Worm (Caenorhabditis elegans) whole organism, early embryonic: ENCODE data around the gene C30G12.1.

ENCODE experiments used
- B0310.2 ChIP-seq: sonication (generic microtip); optimal IDR thresholded peaks from 2 replicates; lab custom pipeline; 2016; ENCODE audit warnings: mild to moderate bottlenecking, missing genetic modification characterization, missing compliant biosample characterization
- F13C5.2 ChIP-seq: sonication (generic microtip); optimal IDR thresholded peaks from 2 replicates; lab custom pipeline; 2017; ENCODE audit warnings: mild to moderate bottlenecking, missing genetic modification characterization, inconsistent platforms, missing compliant biosample characterization
- aly-1 ChIP-seq: sonication (generic microtip); optimal IDR thresholded peaks from 2 replicates; lab custom pipeline; 2016; ENCODE audit warnings: missing genetic modification characterization, missing compliant biosample characterization
- ama-1 ChIP-seq: fragments of 150-350 bp; optimal IDR thresholded peaks from 2 replicates; lab custom pipeline; 2014
- ceh-13 ChIP-seq: fragments of 200-800 bp; sonication (Bioruptor generic); optimal IDR thresholded peaks from 2 replicates; lab custom pipeline; 2018; ENCODE audit warnings: mild to moderate bottlenecking, missing genetic modification characterization, missing compliant biosample characterization
- ceh-36 ChIP-seq: sonication (generic microtip); optimal IDR thresholded peaks from 2 replicates; lab custom pipeline; 2016; ENCODE audit warnings: missing genetic modification characterization, inconsistent platforms, missing compliant biosample characterization
- ets-7 ChIP-seq: sonication (generic microtip); optimal IDR thresholded peaks from 2 replicates; lab custom pipeline; 2016; ENCODE audit warnings: missing genotype, missing genetic modification characterization, missing compliant biosample characterization
- flt-1 ChIP-seq: fragments of 200-800 bp; sonication (Bioruptor generic); IDR thresholded peaks from 2 replicates; pipeline ENCODE4 v1.3.6; 2022; ENCODE audit warnings: missing genetic modification characterization, missing compliant biosample characterization
- hmbx-1 ChIP-seq: sonication (generic microtip); optimal IDR thresholded peaks from 2 replicates; lab custom pipeline; 2016; ENCODE audit warnings: mild to moderate bottlenecking, missing genetic modification characterization, missing compliant biosample characterization
- hmg-4 ChIP-seq: fragments of 200-800 bp; sonication (Bioruptor generic); optimal IDR thresholded peaks from 2 replicates; lab custom pipeline; 2018; ENCODE audit warnings: mild to moderate bottlenecking, missing genetic modification characterization, missing compliant biosample characterization
- hnd-1 ChIP-seq: sonication (generic microtip); optimal IDR thresholded peaks from 2 replicates; lab custom pipeline; 2016; ENCODE audit warnings: missing genetic modification characterization, missing compliant biosample characterization
- pes-1 ChIP-seq: fragments of 200-800 bp; sonication (Bioruptor generic); IDR thresholded peaks from 2 replicates; pipeline ENCODE4 v1.3.6; 2022; ENCODE audit warnings: missing genetic modification reagents, missing genetic modification characterization, missing compliant biosample characterization
- scrt-1 ChIP-seq: fragments of 200-800 bp; sonication (Bioruptor generic); IDR thresholded peaks from 2 replicates; pipeline ENCODE4 v1.3.6; 2022; ENCODE audit warnings: missing genetic modification characterization, missing compliant biosample characterization
- sea-1 ChIP-seq: fragments of 200-800 bp; sonication (Bioruptor generic); conservative IDR thresholded peaks from 2 replicates; pipeline ENCODE4 v1.3.6; 2022; ENCODE audit warnings: missing genetic modification characterization, missing compliant biosample characterization
- tbx-11 ChIP-seq: fragments of 200-800 bp; sonication (Bioruptor generic); IDR thresholded peaks from 2 replicates; pipeline ENCODE4 v1.3.6; 2022; ENCODE audit warnings: missing genetic modification characterization, missing compliant biosample characterization
- tbx-37 ChIP-seq: fragments of 200-800 bp; sonication (Bioruptor generic); conservative IDR thresholded peaks from 2 replicates; pipeline ENCODE4 v1.3.6; 2022; ENCODE audit warnings: missing genetic modification reagents, missing genetic modification characterization, missing compliant biosample characterization
- tra-4 ChIP-seq: sonication (generic microtip); optimal IDR thresholded peaks from 2 replicates; lab custom pipeline; 2017; ENCODE audit warnings: missing genetic modification characterization, missing compliant biosample characterization

Gene C30G12.1

DNA sequence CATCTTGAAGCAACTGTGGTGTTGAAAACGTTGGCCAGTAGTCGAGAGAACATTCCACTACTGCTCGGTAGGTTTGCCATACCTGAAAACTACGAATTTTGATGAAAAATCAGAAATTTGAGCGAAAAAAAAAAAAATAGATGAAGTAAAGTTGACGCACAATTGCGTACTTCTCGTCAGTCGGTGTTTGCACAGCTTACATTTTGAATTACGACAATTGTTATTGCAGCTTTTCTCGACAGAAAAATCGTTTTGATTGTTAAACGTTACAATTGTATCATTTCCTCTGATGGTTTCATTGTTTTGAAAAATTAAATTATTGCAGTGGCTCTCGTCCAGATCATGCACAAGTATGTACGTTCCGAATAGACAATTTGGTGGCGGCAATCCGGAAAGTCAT is 10.9 kb downstream of the C30G12.1 start, which contains the start of the genes F45E12.5 and cnep-1:
Gene F45E12.5, minus strand, starts transcription at position 93 of the 400 bp plus-strand sequence.
Gene cnep-1, plus strand, starts transcription at position 326 of the 400 bp plus-strand sequence.
- TF ChIP-seq aly-1 (no peak), tra-4 (tag; lab: Kevin White, UChicago) (no peak), sea-1 (GFP tag; lab: Robert Waterston, UW) (no peak), hnd-1 (no peak), ceh-13 (GFP tag; lab: Kevin White, UChicago) (no peak), tbx-37 (GFP tag; lab: Robert Waterston, UW) (no peak), tbx-11 (GFP tag; lab: Robert Waterston, UW) (no peak), F13C5.2 (no peak), pes-1 (GFP tag; lab: Robert Waterston, UW) (no peak), ets-7 (tag; lab: Kevin White, UChicago) (no peak), B0310.2 (tag; lab: Kevin White, UChicago) (no peak), scrt-1 (GFP tag; lab: Robert Waterston, UW) (no peak), hmbx-1 (tag; lab: Kevin White, UChicago) (no peak), ceh-36 (tag; lab: Kevin White, UChicago) (no peak), hmg-4 (GFP tag; lab: Kevin White, UChicago) (no peak), flt-1 (GFP tag; lab: Robert Waterston, UW) (no peak), ama-1 (lab: Kevin White, UChicago) (no peak)

DNA sequence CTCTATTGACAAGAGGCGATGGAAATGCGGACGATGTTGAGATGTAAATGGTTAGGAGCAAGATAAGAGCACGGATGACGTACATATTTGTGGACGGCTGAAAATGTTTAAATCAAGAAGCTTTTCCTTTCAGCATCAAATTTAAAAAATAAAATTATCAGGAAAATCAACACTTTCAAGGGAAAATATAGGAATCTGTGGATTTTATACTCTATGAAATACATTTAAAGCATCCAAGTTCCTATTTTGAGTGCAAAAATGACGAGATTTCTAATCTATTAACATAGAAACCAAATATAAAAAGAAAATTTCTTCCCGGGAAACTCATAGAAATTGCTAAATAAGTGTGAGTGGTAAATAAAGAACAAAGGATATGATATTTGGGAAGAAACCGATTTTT is 14.9 kb downstream of the C30G12.1 start, which contains the start of gene F45E12.6:
Gene F45E12.6, minus strand, starts transcription at position 101 of the 400 bp plus-strand sequence.
- TF ChIP-seq F13C5.2, result no peak
- no peak for TF ChIP-seq B0310.2 (tag; lab: Kevin White, UChicago)
- no peak for TF ChIP-seq tra-4 (tag; lab: Kevin White, UChicago)
- TF ChIP-seq hmbx-1 (tag; lab: Kevin White, UChicago), result no peak
- TF ChIP-seq pes-1 (GFP tag; lab: Robert Waterston, UW), result no peak
- TF ChIP-seq ets-7 (tag; lab: Kevin White, UChicago), result no peak
- no peak for TF ChIP-seq aly-1
- TF ChIP-seq ama-1 (lab: Kevin White, UChicago), result no peak
- no peak for TF ChIP-seq tbx-37 (GFP tag; lab: Robert Waterston, UW)
- TF ChIP-seq tbx-11 (GFP tag; lab: Robert Waterston, UW), result no peak
- no peak for TF ChIP-seq hnd-1
- no peak for TF ChIP-seq scrt-1 (GFP tag; lab: Robert Waterston, UW)
- no peak for TF ChIP-seq flt-1 (GFP tag; lab: Robert Waterston, UW)
- no peak for TF ChIP-seq ceh-13 (GFP tag; lab: Kevin White, UChicago)

DNA sequence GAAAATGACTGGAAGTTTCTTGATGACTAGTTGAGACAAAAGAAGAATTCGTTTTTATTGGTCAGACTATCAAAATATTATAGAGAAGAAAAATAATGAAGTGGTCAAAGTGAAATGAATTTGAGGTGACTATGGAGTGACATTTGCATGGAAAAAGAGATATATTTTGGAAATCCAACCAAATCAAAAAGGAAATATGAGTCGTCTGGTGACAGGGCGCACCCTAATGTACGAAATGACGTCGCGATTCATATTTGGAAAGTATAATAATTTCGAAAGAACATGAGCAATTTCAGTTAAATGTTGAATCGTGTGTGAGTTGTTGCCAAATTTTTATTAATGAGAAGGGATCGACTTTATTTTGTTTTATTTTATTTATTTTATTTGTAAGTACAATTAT is 18.3 kb downstream of the C30G12.1 start, which contains the start of gene F21D12.2:
Gene F21D12.2, plus strand, starts transcription at position 301 of the 400 bp plus-strand sequence.
- no peak for TF ChIP-seq pes-1 (GFP tag; lab: Robert Waterston, UW)
- no peak for TF ChIP-seq F13C5.2
- no peak for TF ChIP-seq ceh-36 (tag; lab: Kevin White, UChicago)
- TF ChIP-seq ceh-13 (GFP tag; lab: Kevin White, UChicago), result no peak
- TF ChIP-seq flt-1 (GFP tag; lab: Robert Waterston, UW), result no peak
- TF ChIP-seq tbx-11 (GFP tag; lab: Robert Waterston, UW), result no peak
- no peak for TF ChIP-seq B0310.2 (tag; lab: Kevin White, UChicago)
- TF ChIP-seq aly-1, result no peak
- TF ChIP-seq hmg-4 (GFP tag; lab: Kevin White, UChicago), result no peak
- TF ChIP-seq tbx-37 (GFP tag; lab: Robert Waterston, UW), result no peak
- TF ChIP-seq ama-1 (lab: Kevin White, UChicago), result no peak
- TF ChIP-seq sea-1 (GFP tag; lab: Robert Waterston, UW), result no peak
- TF ChIP-seq ets-7 (tag; lab: Kevin White, UChicago), result no peak
- TF ChIP-seq scrt-1 (GFP tag; lab: Robert Waterston, UW), result no peak
- TF ChIP-seq hnd-1, result no peak
- TF ChIP-seq hmbx-1 (tag; lab: Kevin White, UChicago), result no peak
- no peak for TF ChIP-seq tra-4 (tag; lab: Kevin White, UChicago)

DNA sequence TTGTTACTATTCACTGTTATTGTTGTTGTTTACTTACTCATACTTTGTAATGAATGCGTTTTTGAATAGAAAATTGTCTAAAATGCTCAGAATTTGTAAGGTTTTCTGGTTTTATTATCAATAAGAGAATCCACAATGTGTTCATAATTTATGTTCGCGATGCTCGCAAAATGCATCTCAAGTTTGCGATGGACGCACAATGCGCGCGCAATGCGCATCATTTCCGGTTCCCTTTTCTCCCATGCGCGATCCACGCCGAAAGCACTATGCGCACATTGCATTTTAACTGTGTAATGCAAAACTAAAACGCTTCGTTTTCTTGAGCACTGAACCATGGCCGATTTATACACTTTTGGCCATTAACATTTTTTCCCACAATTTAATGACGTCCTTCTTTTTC is 20.3 kb downstream of the C30G12.1 start:
- TF ChIP-seq tra-4 (tag; lab: Kevin White, UChicago) (no peak), hmbx-1 (tag; lab: Kevin White, UChicago) (no peak), scrt-1 (GFP tag; lab: Robert Waterston, UW) (no peak), aly-1 (no peak), sea-1 (GFP tag; lab: Robert Waterston, UW) (no peak), hmg-4 (GFP tag; lab: Kevin White, UChicago) (no peak), ceh-13 (GFP tag; lab: Kevin White, UChicago) (no peak), B0310.2 (tag; lab: Kevin White, UChicago) (no peak), pes-1 (GFP tag; lab: Robert Waterston, UW) (no peak), tbx-11 (GFP tag; lab: Robert Waterston, UW) (no peak), flt-1 (GFP tag; lab: Robert Waterston, UW) (no peak)

DNA sequence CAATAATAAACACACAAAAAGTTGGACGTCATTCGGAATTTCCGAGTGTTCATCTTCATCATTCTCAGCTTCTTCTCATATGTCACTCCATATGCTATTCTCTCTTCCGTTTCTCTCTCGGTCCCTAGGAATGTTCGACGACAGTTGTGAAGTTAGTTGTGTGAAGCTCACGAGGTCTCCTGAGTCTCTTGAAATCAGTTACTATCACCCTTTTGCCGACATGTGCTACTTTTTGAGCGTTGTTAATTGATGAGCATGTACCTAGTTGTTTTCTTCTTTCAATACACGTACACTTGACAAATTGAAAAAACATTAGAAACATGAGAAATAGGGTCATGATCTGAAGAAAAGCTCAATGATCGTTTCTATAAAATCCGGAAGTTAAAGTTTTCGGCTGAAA is 24.2 kb downstream of the C30G12.1 start:
- TF ChIP-seq hmbx-1 (tag; lab: Kevin White, UChicago), result no peak
- TF ChIP-seq ets-7 (tag; lab: Kevin White, UChicago), result no peak
- no peak for TF ChIP-seq tbx-11 (GFP tag; lab: Robert Waterston, UW)
- TF ChIP-seq hnd-1, result no peak
- no peak for TF ChIP-seq B0310.2 (tag; lab: Kevin White, UChicago)
- TF ChIP-seq tbx-37 (GFP tag; lab: Robert Waterston, UW), result no peak
- TF ChIP-seq ceh-36 (tag; lab: Kevin White, UChicago), result no peak
- TF ChIP-seq aly-1, result no peak
- no peak for TF ChIP-seq sea-1 (GFP tag; lab: Robert Waterston, UW)
- TF ChIP-seq flt-1 (GFP tag; lab: Robert Waterston, UW), result no peak
- TF ChIP-seq ceh-13 (GFP tag; lab: Kevin White, UChicago), result no peak
- TF ChIP-seq F13C5.2, result no peak
- TF ChIP-seq scrt-1 (GFP tag; lab: Robert Waterston, UW), result no peak

DNA sequence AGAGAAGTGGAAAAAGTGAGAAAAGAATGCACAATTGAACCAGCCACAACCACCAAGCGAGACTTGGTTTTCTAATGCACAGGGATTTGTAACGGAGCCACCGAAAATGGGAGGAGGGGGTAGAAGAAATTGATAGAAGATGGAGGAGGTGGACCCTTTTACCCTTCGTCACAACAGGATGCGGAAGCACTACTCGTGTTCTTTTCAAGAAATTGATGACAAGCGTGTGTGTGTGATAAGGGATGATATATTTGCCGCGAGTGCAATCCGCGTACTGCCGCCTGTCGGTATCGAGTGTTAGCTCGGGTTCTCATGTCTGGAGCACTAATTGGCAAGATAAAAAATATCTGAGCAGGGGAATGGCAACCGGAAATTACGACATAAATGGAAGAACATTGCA is 24.8 kb downstream of the C30G12.1 start, which contains the start of gene F21D12.3:
Gene F21D12.3, minus strand, starts transcription at position 101 of the 400 bp plus-strand sequence.
- TF ChIP-seq B0310.2 (tag; lab: Kevin White, UChicago), result no peak
- TF ChIP-seq ama-1 (lab: Kevin White, UChicago), result no peak
- no peak for TF ChIP-seq F13C5.2
- no peak for TF ChIP-seq sea-1 (GFP tag; lab: Robert Waterston, UW)
